Fruit fly (Drosophila melanogaster) whole organism: ENCODE data around the gene FASN2.

ENCODE experiments used
- Dll ChIP-seq: fragments of >200 bp; optimal IDR thresholded peaks from 2 replicates; lab custom pipeline; 2017
- pan ChIP-seq: fragments of >200 bp; optimal IDR thresholded peaks from 2 replicates; lab custom pipeline; 2017
- psq ChIP-seq: fragments of >200 bp; optimal IDR thresholded peaks from 2 replicates; lab custom pipeline; 2017
- usp ChIP-seq: fragments of >200 bp; optimal IDR thresholded peaks from 2 replicates; lab custom pipeline; 2017; ENCODE audit warnings: missing biosample characterization, missing genetic modification characterization, mixed read lengths

DNA sequence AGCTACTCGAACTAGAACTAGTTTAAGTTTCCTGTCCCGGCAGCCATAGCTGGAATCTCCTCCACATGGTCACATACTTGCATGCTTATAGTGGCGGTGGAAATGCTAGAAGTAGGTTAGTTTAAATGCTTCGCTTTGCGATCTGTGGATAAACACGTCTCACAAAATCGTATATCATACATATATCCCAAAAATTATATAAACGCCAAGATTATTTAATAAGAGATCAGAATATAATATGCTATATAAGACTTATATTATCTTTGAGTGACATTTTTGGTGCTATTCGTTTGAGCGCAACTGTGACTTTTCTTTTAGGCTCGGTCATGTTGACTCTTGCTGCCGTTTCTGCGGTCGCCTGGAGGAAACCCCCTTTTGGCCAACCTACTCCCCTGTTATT, 41.8 kb upstream of the FASN2 start:
- TF ChIP-seq Dll (lab: Kevin White, UChicago) = no peak
- TF ChIP-seq usp (GFP tag; lab: Kevin White, UChicago) = no peak
- no peak for TF ChIP-seq pan (lab: Kevin White, UChicago)
- TF ChIP-seq psq = no peak
